Fruit fly (Drosophila melanogaster): ENCODE data around the gene Ask1.

Ask1 gene

dm6 chr3R:19860996-19861719 lies 18.4 kb upstream of the Ask1 start, which contains the start of the genes Ire1 and Mrm2:
TSS of gene Ire1 (minus strand) at chr3R:19861291.
TSS of gene Mrm2 (plus strand) at chr3R:19861610.
- TF ChIP-seq CG17801 (GFP tag; optimal IDR thresholded peaks at IDR 0.05; ENCODE audit: partially characterized antibody): peak; percentile 35

DNA sequence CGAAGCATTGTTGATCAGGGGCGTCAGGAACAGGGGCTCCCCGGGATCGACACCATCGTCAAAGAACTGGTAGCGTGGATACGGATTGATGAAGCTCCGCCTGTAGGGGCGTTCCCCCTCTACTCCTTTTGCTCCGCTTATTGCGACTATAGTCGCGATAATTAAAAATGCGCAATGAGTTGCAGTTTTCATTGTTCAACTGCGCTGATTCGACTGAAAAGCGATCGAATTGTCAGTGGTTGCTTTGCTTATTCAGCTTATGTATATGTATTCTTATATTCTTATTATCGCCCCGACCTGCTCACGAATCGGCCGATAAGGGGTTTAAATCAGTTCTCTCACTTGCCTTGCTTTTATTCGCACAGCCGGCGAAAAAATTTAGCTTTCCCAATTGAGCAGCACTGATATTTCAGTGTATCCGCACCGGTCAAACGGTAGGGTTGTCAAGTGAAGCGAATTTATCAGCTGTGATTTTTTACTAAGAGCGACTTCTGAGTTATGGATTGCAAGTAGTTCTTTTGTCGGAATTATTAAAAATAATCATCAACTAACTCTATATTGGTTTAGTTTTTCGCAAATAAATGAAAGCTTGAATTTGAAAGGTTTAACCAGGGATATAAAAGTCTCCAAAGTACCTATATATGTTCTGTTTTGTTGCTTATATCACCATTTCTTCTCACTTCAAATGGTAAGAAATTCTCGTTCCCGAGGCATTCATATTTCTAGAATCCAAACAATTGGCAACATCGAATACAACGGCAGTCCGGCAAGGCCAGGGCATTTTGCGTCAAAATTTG lies 15.3 kb upstream of the Ask1 start, which contains the start of the genes CG4572 and CG4686:
Gene CG4572 (minus strand): TSS at position 415 of the 797 bp plus-strand sequence.
Gene CG4686 (plus strand): TSS at position 518 of the 797 bp plus-strand sequence.
- TF ChIP-seq CG17801 (GFP tag; optimal IDR thresholded peaks at IDR 0.05; ENCODE audit: partially characterized antibody): peak; percentile 85

dm6 chr3R:19873102-19873737 lies 6.3 kb upstream of the Ask1 start:
- TF ChIP-seq CG17801 (GFP tag; optimal IDR thresholded peaks at IDR 0.05; ENCODE audit: partially characterized antibody): no peak

DNA sequence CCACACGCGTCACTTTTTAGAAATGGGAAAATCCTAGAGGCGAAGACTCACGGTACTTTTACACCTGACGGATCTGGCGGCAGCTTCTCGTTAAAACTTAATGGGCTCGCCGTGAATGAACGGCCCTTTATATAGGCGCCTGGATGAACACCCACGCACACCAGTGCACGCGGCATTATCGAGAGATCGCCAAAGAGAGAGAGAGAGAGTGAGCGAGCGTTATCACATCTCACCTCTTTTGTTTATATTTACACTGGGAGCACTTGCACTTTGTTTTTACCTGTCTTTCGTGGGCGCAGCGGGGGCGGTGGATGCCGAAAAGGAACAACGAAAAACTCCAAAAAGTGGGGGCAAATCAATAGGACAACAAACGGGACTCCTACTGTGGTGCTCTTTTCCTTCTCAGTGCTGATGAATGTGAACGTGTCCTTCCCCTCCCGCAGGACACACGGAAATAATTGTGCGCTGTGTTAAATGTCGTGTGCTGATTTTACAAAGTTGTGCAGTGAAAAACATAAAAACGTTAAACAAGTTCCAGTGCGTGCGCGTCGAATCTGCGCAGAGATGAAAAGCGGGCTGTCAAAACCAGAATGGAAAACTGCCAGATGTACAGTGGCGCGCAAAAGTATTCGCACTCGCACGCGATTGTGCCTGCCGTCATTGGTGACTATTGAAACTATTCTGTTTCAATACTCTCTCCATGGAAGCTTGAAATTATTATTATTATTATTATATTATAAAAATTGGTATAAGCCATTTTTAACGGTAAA lies 4.2 kb upstream of the Ask1 start, which contains the start of gene Mrp5:
Gene Mrp5 (minus strand): TSS at position 561 of the 770 bp plus-strand sequence.
- TF ChIP-seq CG17801 (GFP tag; optimal IDR thresholded peaks at IDR 0.05; ENCODE audit: partially characterized antibody): no peak

DNA sequence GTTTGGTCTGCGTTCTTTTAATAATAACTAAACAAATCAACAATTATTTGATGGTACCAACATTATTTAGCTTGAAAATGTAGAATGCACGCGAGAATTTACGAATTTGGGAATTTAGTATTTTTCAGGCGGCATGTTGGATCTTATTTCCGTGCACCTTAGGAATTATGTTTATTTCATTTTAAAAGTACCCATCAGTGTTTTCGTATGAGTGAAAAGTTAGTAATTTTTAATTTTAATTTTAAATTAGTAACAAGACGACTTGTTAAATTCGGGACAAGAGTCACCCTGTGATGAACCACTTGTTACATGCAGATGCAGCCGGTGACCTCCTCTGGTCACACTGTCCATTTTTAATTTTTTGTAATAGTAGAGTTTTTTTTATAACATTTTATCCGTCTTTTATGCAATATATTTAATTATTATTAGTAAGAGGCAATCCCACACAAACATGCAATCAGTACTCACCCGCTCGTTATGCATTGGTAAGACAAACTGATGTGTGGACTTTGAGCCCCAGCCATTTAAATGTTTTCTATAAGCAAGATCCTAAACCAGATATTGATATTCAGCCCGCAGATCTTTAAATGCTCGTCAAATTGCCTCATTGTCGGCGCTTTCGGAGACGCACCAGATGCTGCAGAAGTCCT lies 2.0 kb upstream of the Ask1 start, which contains the start of the genes CG17186 and Arc42:
Gene CG17186 (minus strand): TSS at position 88 of the 650 bp plus-strand sequence.
Gene Arc42 (plus strand): TSS at position 311 of the 650 bp plus-strand sequence.
- peak; percentile 33 for TF ChIP-seq CG17801 (GFP tag; optimal IDR thresholded peaks at IDR 0.05; ENCODE audit: partially characterized antibody)

- peak; percentile 84 for TF ChIP-seq CG17801 (GFP tag; optimal IDR thresholded peaks at IDR 0.05; ENCODE audit: partially characterized antibody)
These were observed 966 bp downstream of the Ask1 start for dm6 chr3R:19880431-19880939.

- TF ChIP-seq CG17801 (GFP tag; optimal IDR thresholded peaks at IDR 0.05; ENCODE audit: partially characterized antibody): no peak
These were observed 8.8 kb downstream of the Ask1 start, which contains the start of gene ninaE for dm6 chr3R:19888156-19888784. TSS of gene ninaE (minus strand) at chr3R:19888206.

- no peak for TF ChIP-seq CG17801 (GFP tag; optimal IDR thresholded peaks at IDR 0.05; ENCODE audit: partially characterized antibody)
These were observed 10.2 kb downstream of the Ask1 start for dm6 chr3R:19889603-19890187.

DNA sequence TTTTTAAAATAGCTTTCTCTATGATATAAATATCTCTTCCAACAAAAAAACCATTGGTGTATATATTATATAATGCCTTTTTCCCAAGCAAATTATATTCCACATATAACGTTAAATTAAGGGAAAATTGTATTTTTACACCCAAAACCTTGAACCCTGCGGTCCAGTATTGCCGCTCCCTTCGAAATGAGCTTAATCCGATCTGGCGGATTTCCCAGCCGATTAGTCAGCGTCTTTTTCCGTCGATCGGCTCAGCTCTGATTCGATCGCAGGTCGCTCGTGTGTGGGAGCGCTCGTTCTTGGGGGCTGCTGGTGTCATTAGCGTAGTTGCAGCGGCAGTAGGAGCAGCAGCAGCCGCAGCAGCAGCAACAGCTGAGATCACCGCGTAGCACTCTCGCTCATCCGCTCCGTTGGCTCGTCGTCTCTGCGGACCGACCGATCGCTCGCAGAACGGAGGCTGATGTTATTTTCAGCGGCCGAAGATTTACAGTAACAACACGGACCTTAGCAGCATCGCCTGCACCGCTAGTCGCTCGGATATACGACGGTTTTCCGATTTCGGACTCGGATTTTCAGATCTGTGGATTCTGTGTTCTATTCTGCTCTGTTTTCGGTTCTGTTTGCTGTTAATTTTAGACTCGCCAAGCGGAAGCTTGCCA lies 10.9 kb downstream of the Ask1 start, which contains the start of gene CG4733:
Gene CG4733 (plus strand): TSS at position 350 of the 659 bp plus-strand sequence.
- peak; percentile 2 for TF ChIP-seq CG17801 (GFP tag; optimal IDR thresholded peaks at IDR 0.05; ENCODE audit: partially characterized antibody)

DNA sequence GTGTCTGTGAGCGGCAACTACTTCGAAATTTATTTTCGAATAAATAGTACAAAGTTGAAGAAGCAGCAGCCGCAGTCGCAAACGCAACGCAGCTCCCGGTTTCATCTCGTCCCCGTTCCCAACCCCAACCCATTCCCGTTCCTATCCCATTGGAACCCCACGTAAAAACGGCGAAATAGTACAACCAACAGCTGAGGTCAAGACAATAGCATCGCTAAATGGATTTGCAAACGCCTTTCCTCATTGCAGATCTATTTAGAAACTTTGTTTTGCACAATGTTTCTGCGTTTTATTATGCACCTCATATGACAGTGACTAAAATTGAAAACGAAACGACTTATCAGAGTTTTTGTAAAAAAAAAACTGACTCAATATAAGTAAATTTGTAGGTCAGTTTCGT lies 11.8 kb downstream of the Ask1 start:
- no peak for TF ChIP-seq CG17801 (GFP tag; optimal IDR thresholded peaks at IDR 0.05; ENCODE audit: partially characterized antibody)

dm6 chr3R:19892046-19892445 lies 12.5 kb downstream of the Ask1 start:
- peak; percentile 16 for TF ChIP-seq CG17801 (GFP tag; optimal IDR thresholded peaks at IDR 0.05; ENCODE audit: partially characterized antibody)

DNA sequence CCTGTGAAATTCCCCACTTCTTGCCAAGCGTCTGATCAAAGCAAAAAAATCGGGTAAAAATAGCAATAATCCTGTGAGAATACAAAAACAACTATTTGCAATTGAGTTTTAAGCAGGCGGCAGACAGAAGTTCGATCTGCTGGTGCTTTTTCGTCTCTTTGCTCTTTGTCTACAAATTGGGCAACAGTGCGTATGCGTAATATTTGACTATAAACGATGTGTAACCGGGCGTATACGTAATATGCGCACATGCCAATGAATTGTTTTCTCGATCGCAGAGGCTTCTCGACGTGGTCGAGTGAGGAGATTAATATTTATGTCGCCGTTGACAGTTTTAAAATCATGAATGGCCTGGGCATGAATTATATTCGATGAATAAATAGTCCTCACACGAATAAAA lies 15.8 kb downstream of the Ask1 start:
- no peak for TF ChIP-seq CG17801 (GFP tag; optimal IDR thresholded peaks at IDR 0.05; ENCODE audit: partially characterized antibody)

Data from ovary, adult (tissue).